Worm (Caenorhabditis elegans) whole organism, L1 larva: Measurements from ENCODE around the gene sup-18.

Experiments used
- C04F5.9 ChIP-seq: sonication (generic microtip); optimal IDR thresholded peaks from 2 replicates; lab custom pipeline; 2016; ENCODE audit warnings: missing genetic modification characterization, missing compliant biosample characterization
- C34B4.2 ChIP-seq: sonication (generic microtip); optimal IDR thresholded peaks from 2 replicates; lab custom pipeline; 2017; ENCODE audit warnings: mild to moderate bottlenecking, missing genetic modification characterization, missing compliant biosample characterization
- Y116A8C.19 ChIP-seq: sonication (generic microtip); optimal IDR thresholded peaks from 2 replicates; lab custom pipeline; 2016; ENCODE audit warnings: missing compliant biosample characterization, missing genetic modification characterization, borderline replicate concordance
- aha-1 ChIP-seq: fragments of 150-350 bp; optimal IDR thresholded peaks from 2 replicates; lab custom pipeline; 2014; ENCODE audit warnings: missing biosample characterization, missing genetic modification characterization
- alr-1 ChIP-seq: fragments of 200-800 bp; sonication (Bioruptor generic); optimal IDR thresholded peaks from 2 replicates; lab custom pipeline; 2018; ENCODE audit warnings: borderline replicate concordance, mild to moderate bottlenecking, missing genetic modification characterization, missing compliant biosample characterization
- blmp-1 ChIP-seq: fragments of 150-350 bp; optimal IDR thresholded peaks from 2 replicates; lab custom pipeline; 2014; ENCODE audit warnings: missing biosample characterization, missing genetic modification characterization
- ceh-8 ChIP-seq: fragments of 200-800 bp; sonication (Bioruptor generic); optimal IDR thresholded peaks from 2 replicates; lab custom pipeline; 2018; ENCODE audit warnings: mild to moderate bottlenecking, missing genetic modification characterization, moderate library complexity, missing compliant biosample characterization
- efl-3 ChIP-seq: fragments of 200-800 bp; sonication (Bioruptor generic); optimal IDR thresholded peaks from 2 replicates; lab custom pipeline; 2018; ENCODE audit warnings: mild to moderate bottlenecking, missing genetic modification characterization, missing compliant biosample characterization
- egl-13 ChIP-seq: sonication (generic microtip); optimal IDR thresholded peaks from 2 replicates; lab custom pipeline; 2016; ENCODE audit warnings: missing genotype, missing genetic modification reagents, missing genetic modification characterization, missing compliant biosample characterization
- egl-27 ChIP-seq, 2 experiments: fragments of 150-350 bp in 1 of 2; sonication (generic microtip); optimal IDR thresholded peaks; 3 replicates each; lab custom pipeline; 2017 to 2018; ENCODE audit warnings: missing biosample characterization in 2 of 2, missing genetic modification characterization in 2 of 2, missing genetic modification reagents in 2 of 2
- elt-3 ChIP-seq, 6 experiments: fragments of 150-350 bp in 1 of 6; sonication (generic microtip); optimal IDR thresholded peaks; 2 replicates each; lab custom pipeline; 2017 to 2018; ENCODE audit warnings: missing biosample characterization in 6 of 6, missing genetic modification characterization in 6 of 6, inconsistent platforms in 1 of 6
- fkh-4 ChIP-seq: sonication (generic microtip); optimal IDR thresholded peaks from 2 replicates; lab custom pipeline; 2016; ENCODE audit warnings: missing compliant biosample characterization, missing genetic modification characterization, borderline replicate concordance
- fkh-8 ChIP-seq: sonication (generic microtip); optimal IDR thresholded peaks from 2 replicates; lab custom pipeline; 2016; ENCODE audit warnings: mild to moderate bottlenecking, missing genetic modification characterization, missing compliant biosample characterization
- fos-1 ChIP-seq: fragments of 150-350 bp; optimal IDR thresholded peaks from 2 replicates; lab custom pipeline; 2014; ENCODE audit warnings: missing biosample characterization, missing genetic modification characterization
- grh-1 ChIP-seq: fragments of 200-800 bp; sonication (Bioruptor generic); IDR thresholded peaks from 2 replicates; pipeline ENCODE4 v1.3.6; 2022; ENCODE audit warnings: missing genetic modification reagents, missing genetic modification characterization, missing compliant biosample characterization
- hlh-17 ChIP-seq: fragments of 200-800 bp; sonication (Bioruptor generic); optimal IDR thresholded peaks from 2 replicates; lab custom pipeline; 2018; ENCODE audit warnings: missing genetic modification characterization, mild to moderate bottlenecking, missing compliant biosample characterization, moderate library complexity, borderline replicate concordance
- isw-1 ChIP-seq: fragments of 200-800 bp; sonication (Bioruptor generic); IDR thresholded peaks from 2 replicates; pipeline ENCODE4 v1.3.6; 2022; ENCODE audit warnings: missing genetic modification characterization, missing compliant biosample characterization
- lsy-2 ChIP-seq, 2 experiments: fragments of 150-350 bp; optimal IDR thresholded peaks; 2 replicates each; lab custom pipeline; 2014; ENCODE audit warnings: missing biosample characterization in 2 of 2, missing genetic modification characterization in 2 of 2
- mdl-1 ChIP-seq, 2 experiments: fragments of 150-350 bp; optimal IDR thresholded peaks; 2 replicates each; lab custom pipeline; 2014 to 2017; ENCODE audit warnings: missing biosample characterization in 2 of 2, missing genetic modification characterization in 2 of 2, inconsistent platforms in 1 of 2
- mef-2 ChIP-seq: fragments of 150-350 bp; optimal IDR thresholded peaks from 2 replicates; lab custom pipeline; 2014; ENCODE audit warnings: missing biosample characterization, missing genetic modification characterization
- nhr-12 ChIP-seq: sonication (generic microtip); optimal IDR thresholded peaks from 2 replicates; lab custom pipeline; 2017; ENCODE audit warnings: missing biosample characterization, missing genetic modification characterization
- nhr-19 ChIP-seq: fragments of 200-800 bp; sonication (Bioruptor generic); conservative IDR thresholded peaks from 2 replicates; pipeline ENCODE4 v1.3.6; 2022; ENCODE audit warnings: missing genetic modification characterization, missing compliant biosample characterization
- nhr-237 ChIP-seq: fragments of 150-350 bp; optimal IDR thresholded peaks from 2 replicates; lab custom pipeline; 2014; ENCODE audit warnings: missing biosample characterization, missing genetic modification characterization
- nhr-47 ChIP-seq: sonication (generic microtip); optimal IDR thresholded peaks from 2 replicates; lab custom pipeline; 2016; ENCODE audit warnings: mild to moderate bottlenecking, missing genetic modification characterization, moderate library complexity, missing compliant biosample characterization
- nhr-77 ChIP-seq: fragments of 150-350 bp; optimal IDR thresholded peaks from 2 replicates; lab custom pipeline; 2014; ENCODE audit warnings: missing biosample characterization, missing genetic modification characterization
- nhr-90 ChIP-seq: sonication (generic microtip); optimal IDR thresholded peaks from 2 replicates; lab custom pipeline; 2016; ENCODE audit warnings: mild to moderate bottlenecking, missing genetic modification characterization, missing compliant biosample characterization; ENCODE audit not compliant: poor library complexity
- pag-3 ChIP-seq: sonication (generic microtip); optimal IDR thresholded peaks from 2 replicates; lab custom pipeline; 2017; ENCODE audit warnings: missing genetic modification characterization, mild to moderate bottlenecking, missing compliant biosample characterization, antibody characterized with exemption, borderline replicate concordance; ENCODE audit not compliant: insufficient read depth
- snu-23 ChIP-seq: sonication (generic microtip); optimal IDR thresholded peaks from 2 replicates; lab custom pipeline; 2016; ENCODE audit warnings: missing genetic modification characterization, missing compliant biosample characterization
- sox-4 ChIP-seq: sonication (generic microtip); optimal IDR thresholded peaks from 2 replicates; lab custom pipeline; 2016; ENCODE audit warnings: missing genetic modification characterization, missing compliant biosample characterization
- sptf-1 ChIP-seq: fragments of 150-350 bp; optimal IDR thresholded peaks from 2 replicates; lab custom pipeline; 2014; ENCODE audit warnings: missing biosample characterization, missing genetic modification characterization
- tlp-1 ChIP-seq: fragments of 150-350 bp; optimal IDR thresholded peaks from 2 replicates; lab custom pipeline; 2014; ENCODE audit warnings: missing biosample characterization, missing genetic modification characterization
- unc-130 ChIP-seq: fragments of 150-350 bp; optimal IDR thresholded peaks from 2 replicates; lab custom pipeline; 2017; ENCODE audit warnings: missing biosample characterization, missing genetic modification characterization, inconsistent platforms
- unc-30 ChIP-seq: sonication (generic microtip); optimal IDR thresholded peaks from 2 replicates; lab custom pipeline; 2017; ENCODE audit warnings: missing biosample characterization, missing genetic modification characterization
- unc-62 ChIP-seq: fragments of 150-350 bp; optimal IDR thresholded peaks from 2 replicates; lab custom pipeline; 2014; ENCODE audit warnings: missing biosample characterization, missing genetic modification reagents, missing genetic modification characterization
- unc-98 ChIP-seq: fragments of 200-800 bp; sonication (Bioruptor generic); IDR thresholded peaks from 2 replicates; pipeline ENCODE4 v1.3.6; 2022; ENCODE audit warnings: missing genetic modification characterization, missing compliant biosample characterization
- xbp-1 ChIP-seq: sonication (generic microtip); optimal IDR thresholded peaks from 2 replicates; lab custom pipeline; 2016; ENCODE audit warnings: missing genetic modification characterization, missing compliant biosample characterization
- zag-1 ChIP-seq: fragments of 150-350 bp; optimal IDR thresholded peaks from 2 replicates; lab custom pipeline; 2014; ENCODE audit warnings: missing biosample characterization, missing genetic modification characterization
- ztf-11 ChIP-seq, 2 experiments: sonication (generic microtip); optimal IDR thresholded peaks; 2 replicates each; lab custom pipeline; 2016 to 2017; ENCODE audit warnings: missing genetic modification characterization in 2 of 2, missing biosample characterization in 1 of 2, missing compliant biosample characterization in 1 of 2

Gene sup-18

DNA sequence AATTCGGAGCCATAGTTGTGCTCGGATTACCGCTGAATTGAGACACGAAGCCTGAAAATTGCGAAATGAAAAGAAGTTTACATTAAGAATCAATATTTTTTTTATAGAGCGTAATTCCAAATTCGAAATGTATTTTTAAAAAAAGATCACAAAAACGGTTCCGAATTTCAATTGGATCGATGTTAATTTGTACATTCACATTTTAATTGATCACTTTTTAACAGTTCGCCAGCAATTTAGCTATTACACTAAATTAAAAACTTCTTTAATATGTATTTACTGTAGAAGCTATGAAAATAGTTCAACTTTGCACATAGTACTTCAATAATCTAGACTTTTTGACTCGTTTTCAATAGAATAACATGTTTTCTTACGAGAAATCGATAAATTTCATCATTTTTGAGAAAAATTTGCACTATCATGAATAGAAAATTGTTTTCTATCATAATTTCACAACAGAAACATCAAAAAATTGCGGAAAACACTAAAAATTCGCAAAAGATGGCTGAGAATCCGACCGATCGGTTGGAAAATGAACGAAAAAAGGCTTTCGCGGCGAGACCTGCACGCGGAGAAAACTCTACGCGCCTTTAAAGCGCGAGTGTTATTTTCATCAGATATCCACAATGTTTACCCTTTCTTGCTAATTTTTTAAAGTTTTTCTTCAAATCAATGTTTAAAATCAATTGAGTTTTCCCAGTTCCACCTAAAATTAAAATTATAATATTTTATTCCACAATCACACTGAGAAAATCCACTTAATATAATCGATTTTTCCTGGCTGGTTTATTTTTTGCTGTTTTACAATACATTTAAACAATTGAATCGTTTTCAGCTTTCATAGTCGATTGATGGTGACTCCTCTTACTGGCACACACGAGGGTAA, 49.9 kb downstream of the sup-18 start, which contains the start of the genes egl-45 and kcmf-1 (continued):
- TF ChIP-seq elt-3 (tag; optimal IDR thresholded peaks at IDR 0.05; lab: Kevin White, UChicago) (peak in 1 of 6 experiments; percentile 17), nhr-77 (no peak), fkh-4 (no peak), nhr-12 (tag; lab: Kevin White, UChicago) (no peak), nhr-19 (GFP tag; lab: Robert Waterston, UW) (no peak), mdl-1 (tag; optimal IDR thresholded peaks at IDR 0.05; lab: Kevin White, UChicago) (no peak), egl-13 (tag; lab: Kevin White, UChicago) (no peak), fos-1 (tag; lab: Kevin White, UChicago) (no peak), C34B4.2 (tag; lab: Kevin White, UChicago) (no peak), egl-27 (tag; optimal IDR thresholded peaks at IDR 0.05; lab: Kevin White, UChicago) (no peak), alr-1 (tag; lab: Kevin White, UChicago) (no peak), C04F5.9 (tag; lab: Kevin White, UChicago) (no peak), nhr-47 (tag; lab: Kevin White, UChicago) (no peak), snu-23 (GFP tag; lab: Kevin White, UChicago) (peak; percentile 24), unc-30 (tag; lab: Kevin White, UChicago) (no peak), isw-1 (GFP tag; lab: Robert Waterston, UW) (no peak), lsy-2 (tag; optimal IDR thresholded peaks at IDR 0.05; lab: Kevin White, UChicago) (peak; percentile 33 to 69), Y116A8C.19 (tag; lab: Kevin White, UChicago) (no peak), nhr-90 (tag; lab: Kevin White, UChicago) (no peak), mef-2 (tag; lab: Kevin White, UChicago) (no peak), unc-130 (tag; lab: Kevin White, UChicago) (no peak), aha-1 (no peak), ztf-11 (tag; optimal IDR thresholded peaks at IDR 0.05; lab: Kevin White, UChicago) (no peak), efl-3 (GFP tag; lab: Kevin White, UChicago) (no peak), unc-98 (GFP tag; lab: Robert Waterston, UW) (no peak), blmp-1 (tag; lab: Kevin White, UChicago) (peak; percentile 51), grh-1 (GFP tag; lab: Robert Waterston, UW) (no peak), pag-3 (tag; lab: Kevin White, UChicago) (no peak), hlh-17 (GFP tag; lab: Kevin White, UChicago) (no peak), nhr-237 (no peak), tlp-1 (no peak), sptf-1 (no peak), zag-1 (tag; lab: Kevin White, UChicago) (no peak), xbp-1 (tag; lab: Kevin White, UChicago) (peak; percentile 1), fkh-8 (tag; lab: Kevin White, UChicago) (no peak), sox-4 (tag; lab: Kevin White, UChicago) (no peak), ceh-8 (GFP tag; lab: Kevin White, UChicago) (no peak), unc-62 (no peak)
- TF ChIP-seq, all 84 proteins: peak for 11
